Worm (Caenorhabditis elegans) whole organism, L1 larva: ENCODE measurements around the gene ngn-1.

Experiments
- aly-2 ChIP-seq: fragments of 150-350 bp; optimal IDR thresholded peaks from 2 replicates; lab custom pipeline; 2014; ENCODE audit warnings: missing biosample characterization, missing genetic modification characterization
- ama-1 ChIP-seq: fragments of 150-350 bp; optimal IDR thresholded peaks from 2 replicates; lab custom pipeline; 2014
- ceh-90 ChIP-seq: sonication (generic microtip); optimal IDR thresholded peaks from 2 replicates; lab custom pipeline; 2016; ENCODE audit warnings: missing genetic modification characterization, missing compliant biosample characterization
- dpl-1 ChIP-seq, 3 experiments: fragments of 150-350 bp in 2 of 3; sonication (generic microtip) in 1 of 3; optimal IDR thresholded peaks; 2 replicates each; lab custom pipeline; 2014 to 2017; ENCODE audit warnings: missing biosample characterization in 3 of 3, missing genetic modification characterization in 3 of 3, missing genetic modification reagents in 3 of 3
- lin-35 ChIP-seq, 2 experiments: fragments of 150-350 bp; optimal IDR thresholded peaks; 2 replicates each; lab custom pipeline; 2014; ENCODE audit warnings: missing biosample characterization in 2 of 2, missing genetic modification characterization in 2 of 2, missing genetic modification reagents in 2 of 2
- mdl-1 ChIP-seq, 2 experiments: fragments of 150-350 bp; optimal IDR thresholded peaks; 2 replicates each; lab custom pipeline; 2014 to 2017; ENCODE audit warnings: missing biosample characterization in 2 of 2, missing genetic modification characterization in 2 of 2, inconsistent platforms in 1 of 2
- mep-1 ChIP-seq: fragments of 150-350 bp; optimal IDR thresholded peaks from 2 replicates; lab custom pipeline; 2014; ENCODE audit warnings: missing biosample characterization, missing genetic modification characterization
- nhr-11 ChIP-seq: fragments of 150-350 bp; optimal IDR thresholded peaks from 2 replicates; lab custom pipeline; 2014; ENCODE audit warnings: missing biosample characterization, missing genetic modification characterization
- nhr-237 ChIP-seq: fragments of 150-350 bp; optimal IDR thresholded peaks from 2 replicates; lab custom pipeline; 2014; ENCODE audit warnings: missing biosample characterization, missing genetic modification characterization
- zag-1 ChIP-seq: fragments of 150-350 bp; optimal IDR thresholded peaks from 2 replicates; lab custom pipeline; 2014; ENCODE audit warnings: missing biosample characterization, missing genetic modification characterization
- ztf-11 ChIP-seq, 2 experiments: sonication (generic microtip); optimal IDR thresholded peaks; 2 replicates each; lab custom pipeline; 2016 to 2017; ENCODE audit warnings: missing genetic modification characterization in 2 of 2, missing biosample characterization in 1 of 2, missing compliant biosample characterization in 1 of 2
- ztf-4 ChIP-seq: fragments of 150-350 bp; optimal IDR thresholded peaks from 2 replicates; lab custom pipeline; 2014; ENCODE audit warnings: missing biosample characterization, missing genetic modification characterization

- TF ChIP-seq ztf-11 (tag; optimal IDR thresholded peaks at IDR 0.05; lab: Kevin White, UChicago) (no peak), mdl-1 (tag; optimal IDR thresholded peaks at IDR 0.05; lab: Kevin White, UChicago) (no peak), ama-1 (no peak), aly-2 (tag; lab: Kevin White, UChicago) (no peak), ceh-90 (tag; lab: Kevin White, UChicago) (no peak), nhr-237 (tag; lab: Kevin White, UChicago) (no peak), nhr-11 (no peak), mep-1 (tag; lab: Kevin White, UChicago) (no peak), lin-35 (GFP tag; optimal IDR thresholded peaks at IDR 0.05; lab: Kevin White, UChicago) (peak in 1 of 2 experiments; percentile 42), zag-1 (no peak), dpl-1 (GFP tag; optimal IDR thresholded peaks at IDR 0.05; lab: Kevin White, UChicago) (no peak), ztf-4 (no peak)
These were observed 9.5 kb downstream of the ngn-1 start, which contains the start of gene smf-3 for ce11 chrIV:2618611-2619010.
